Worm (Caenorhabditis elegans): ENCODE data around the gene F58H1.8.

Gene F58H1.8

DNA sequence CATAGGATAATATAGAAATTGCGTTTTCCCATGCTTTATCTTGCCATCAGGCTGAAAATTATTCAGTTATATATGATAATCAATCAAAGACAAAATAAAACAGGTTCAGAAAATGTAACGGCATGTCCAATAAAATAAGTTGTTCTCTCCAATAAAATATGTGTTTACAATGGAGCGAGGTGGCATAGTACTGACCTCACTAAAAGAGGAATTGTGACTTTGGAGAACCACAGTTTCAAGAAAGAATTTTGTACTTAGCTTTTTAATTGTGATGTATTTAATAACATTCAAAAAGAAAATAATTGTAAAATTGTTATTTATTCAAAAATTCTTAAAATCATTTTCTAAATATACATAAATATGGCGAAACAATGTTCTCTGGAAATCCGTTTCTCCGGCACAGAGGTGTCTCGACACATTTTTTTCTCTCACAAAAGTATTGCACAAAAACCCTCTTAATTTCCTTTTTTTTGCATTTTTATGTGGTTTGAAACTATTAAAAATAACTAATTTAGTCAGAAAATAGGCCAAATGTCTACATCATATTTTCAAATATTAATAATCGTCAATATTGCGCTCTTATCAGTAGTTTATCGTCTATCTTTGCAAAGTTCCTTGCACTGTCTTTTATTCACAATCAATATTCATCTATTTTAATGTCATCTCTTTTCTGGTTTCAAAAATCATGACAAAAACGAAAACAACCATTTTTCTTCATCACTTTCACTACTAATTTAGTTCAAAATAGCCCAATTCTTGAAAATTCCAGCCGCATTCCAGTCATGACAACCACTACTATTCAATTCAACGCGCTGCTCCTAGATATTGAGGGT lies 1.5 kb upstream of the F58H1.8 start, which contains the start of the genes aman-2 and F58H1.3 (continued):
- TF ChIP-seq fos-1 (tag; optimal IDR thresholded peaks at IDR 0.05) (no peak), duxl-1 (tag; optimal IDR thresholded peaks at IDR 0.05; ENCODE audit: poor library complexity) (no peak), unc-130 (GFP tag; optimal IDR thresholded peaks at IDR 0.05) (peak; percentile 62), lin-29 (GFP tag; IDR thresholded peaks at IDR 0.05) (no peak), ZK337.2 (GFP tag; IDR thresholded peaks at IDR 0.05) (no peak)

DNA sequence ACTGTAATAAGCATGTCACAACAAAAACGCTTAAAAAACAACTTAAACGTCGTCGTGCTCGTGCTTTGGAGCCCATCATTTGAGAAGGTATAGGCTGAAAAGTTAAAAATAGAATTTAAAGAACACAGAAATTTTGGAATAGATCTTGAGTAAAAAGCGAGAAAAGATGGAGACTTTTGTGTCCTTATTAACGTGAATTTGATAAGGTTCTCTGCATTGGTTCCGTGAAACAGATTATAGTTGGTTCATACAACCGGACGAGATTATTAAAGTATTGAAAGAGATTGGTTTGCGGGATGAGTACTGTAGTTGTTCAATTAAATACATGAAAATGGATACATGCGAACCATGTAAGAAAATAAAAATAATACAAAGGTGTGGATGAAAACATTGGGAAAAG lies 2.8 kb downstream of the F58H1.8 start, which contains the start of gene gpla-1:
gpla-1 (minus strand) TSS at position 101 of the 400 bp plus-strand sequence.
- TF ChIP-seq gei-8 (GFP tag; optimal IDR thresholded peaks at IDR 0.05) = no peak
- no peak for TF ChIP-seq ceh-44 (GFP tag; IDR thresholded peaks at IDR 0.05)
- no peak for TF ChIP-seq vab-7 (GFP tag; IDR thresholded peaks at IDR 0.05)
- no peak for TF ChIP-seq duxl-1 (tag; optimal IDR thresholded peaks at IDR 0.05; ENCODE audit: poor library complexity)
- TF ChIP-seq unc-62 (GFP tag; optimal IDR thresholded peaks at IDR 0.05 in 1 of 2) = no peak
- no peak for TF ChIP-seq unc-62 (tag; optimal IDR thresholded peaks at IDR 0.05)
- no peak for TF ChIP-seq zag-1 (tag; optimal IDR thresholded peaks at IDR 0.05)
- no peak for TF ChIP-seq zfp-2 (tag; optimal IDR thresholded peaks at IDR 0.05)
- TF ChIP-seq mep-1 (tag; optimal IDR thresholded peaks at IDR 0.05) = no peak

DNA sequence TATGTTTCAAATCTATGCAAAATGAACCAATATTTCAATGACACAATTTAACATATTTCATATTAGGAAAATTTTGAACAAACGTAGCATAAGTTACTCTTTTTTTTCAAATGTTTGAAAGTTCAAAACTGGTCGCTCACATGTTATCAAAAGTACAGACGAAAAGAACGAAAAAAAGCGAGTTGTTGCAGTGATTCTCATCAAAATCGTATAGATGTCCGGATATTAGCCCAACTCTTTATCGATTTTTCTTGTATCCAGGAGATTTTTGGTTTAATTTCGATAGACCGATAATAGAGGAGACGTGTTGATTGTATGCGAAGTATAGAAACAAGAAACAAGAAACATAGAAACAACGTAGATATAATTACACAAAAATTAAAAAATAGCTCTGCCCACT lies 5.4 kb downstream of the F58H1.8 start:
- peak in 1 of 2 experiments; percentile 74 for TF ChIP-seq unc-62 (GFP tag; optimal IDR thresholded peaks at IDR 0.05 in 1 of 2)
- no peak for TF ChIP-seq unc-62 (tag; optimal IDR thresholded peaks at IDR 0.05)
- TF ChIP-seq mdt-29 (GFP tag; IDR thresholded peaks at IDR 0.05) = no peak

- TF ChIP-seq nhr-6 (tag; optimal IDR thresholded peaks at IDR 0.05) (no peak), tag-97 (GFP tag; IDR thresholded peaks at IDR 0.05) (no peak), Y105C5A.15 (GFP tag; IDR thresholded peaks at IDR 0.05) (no peak), spr-1 (tag; optimal IDR thresholded peaks at IDR 0.05) (no peak), ceh-82 (tag; optimal IDR thresholded peaks at IDR 0.05) (no peak), zfp-3 (GFP tag; conservative IDR thresholded peaks at IDR 0.05) (no peak), fos-1 (tag; optimal IDR thresholded peaks at IDR 0.05) (no peak), aly-2 (tag; optimal IDR thresholded peaks at IDR 0.05) (no peak), ceh-32 (tag; optimal IDR thresholded peaks at IDR 0.05; ENCODE audit: poor library complexity) (no peak), Y5F2A.4 (GFP tag; optimal IDR thresholded peaks at IDR 0.05) (no peak), spr-3 (GFP tag; optimal IDR thresholded peaks at IDR 0.05) (no peak), attf-4 (tag; optimal IDR thresholded peaks at IDR 0.05) (no peak), F26F4.8 (GFP tag; conservative IDR thresholded peaks at IDR 0.05) (no peak), vab-7 (GFP tag; IDR thresholded peaks at IDR 0.05) (no peak), arid-1 (GFP tag; conservative IDR thresholded peaks at IDR 0.05) (no peak), Y48G9A.11 (GFP tag; IDR thresholded peaks at IDR 0.05) (no peak), dmd-6 (GFP tag; IDR thresholded peaks at IDR 0.05) (peak; percentile 80), nhr-28 (tag; optimal IDR thresholded peaks at IDR 0.05) (peak; percentile 66), hlh-11 (tag; optimal IDR thresholded peaks at IDR 0.05) (peak; percentile 88), lsy-2 (tag; optimal IDR thresholded peaks at IDR 0.05) (no peak), nhr-76 (tag; optimal IDR thresholded peaks at IDR 0.05) (no peak), daf-8 (GFP tag; IDR thresholded peaks at IDR 0.05) (no peak), lin-38 (GFP tag; IDR thresholded peaks at IDR 0.05) (no peak), nhr-237 (tag; optimal IDR thresholded peaks at IDR 0.05) (no peak), ces-1 (GFP tag; optimal IDR thresholded peaks at IDR 0.05) (no peak), pha-4 (GFP tag; IDR thresholded peaks at IDR 0.05) (no peak), pha-4 (tag; optimal IDR thresholded peaks at IDR 0.05) (no peak), R02D3.7 (tag; optimal IDR thresholded peaks at IDR 0.05) (no peak), D1046.2 (GFP tag; IDR thresholded peaks at IDR 0.05) (no peak), nhr-111 (GFP tag; optimal IDR thresholded peaks at IDR 0.05) (no peak), ceh-62 (tag; optimal IDR thresholded peaks at IDR 0.05) (no peak), nhr-42 (GFP tag; IDR thresholded peaks at IDR 0.05) (no peak), skn-1 (tag; optimal IDR thresholded peaks at IDR 0.05) (no peak), unc-39 (tag; optimal IDR thresholded peaks at IDR 0.05) (no peak)
These were observed 6.7 kb downstream of the F58H1.8 start for ce11 chrV:11941664-11942063.
